Fruit fly (Drosophila melanogaster): Measurements from ENCODE around the gene CG15739.
A peak's percentile ranks its signal among the peaks of the same experiment; 100 is the strongest.

The CG15739 gene

DNA sequence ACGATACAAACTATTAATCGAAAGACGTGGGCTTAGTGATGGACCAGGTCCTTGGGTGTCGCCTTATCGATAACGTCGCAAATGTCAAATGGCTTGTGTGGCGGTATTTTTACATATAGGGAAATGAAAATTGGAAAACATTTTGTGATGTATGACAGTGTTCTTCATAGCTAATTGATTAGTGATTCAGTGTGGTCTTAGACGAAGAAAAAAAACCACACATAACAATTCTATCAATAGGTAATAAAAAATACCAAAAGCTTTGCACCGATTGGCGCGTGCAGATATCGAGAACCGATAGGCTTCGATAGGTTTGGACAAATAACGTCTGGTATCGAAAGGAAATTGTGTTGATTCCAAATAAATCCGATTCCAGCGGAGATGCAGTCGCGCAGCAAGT is 4.3 kb upstream of the CG15739 start, which contains the start of the genes Nrd1 and CG1847 (continued):
- TF ChIP-seq CG8290 (GFP tag; optimal IDR thresholded peaks at IDR 0.05) (peak; percentile 10), CG8290 (tag; optimal IDR thresholded peaks at IDR 0.05) (no peak), C15 (GFP tag; IDR thresholded peaks at IDR 0.05) (no peak), kay (GFP tag; optimal IDR thresholded peaks at IDR 0.05) (no peak), bab2 (GFP tag; optimal IDR thresholded peaks at IDR 0.05) (no peak), CG15269 (tag; optimal IDR thresholded peaks at IDR 0.05) (no peak), CG4404 (GFP tag; IDR thresholded peaks at IDR 0.05) (no peak), exex (tag; optimal IDR thresholded peaks at IDR 0.05) (no peak), onecut (GFP tag; IDR thresholded peaks at IDR 0.05) (no peak), HLH4C (GFP tag; IDR thresholded peaks at IDR 0.05; ENCODE audit: partially characterized antibody) (peak; percentile 95), CG7372 (GFP tag; IDR thresholded peaks at IDR 0.05) (no peak), CG12659 (GFP tag; optimal IDR thresholded peaks at IDR 0.05) (peak; percentile 57), tgo (GFP tag; IDR thresholded peaks at IDR 0.05) (no peak), CG18476 (GFP tag; optimal IDR thresholded peaks at IDR 0.05) (no peak), CG4360 (GFP tag; IDR thresholded peaks at IDR 0.05) (no peak), CG12744 (GFP tag; optimal IDR thresholded peaks at IDR 0.05) (no peak), CG18011 (GFP tag; optimal IDR thresholded peaks at IDR 0.05) (no peak), kni (GFP tag; optimal IDR thresholded peaks at IDR 0.05) (no peak), Ptx1 (GFP tag; IDR thresholded peaks at IDR 0.05) (no peak), bigmax (GFP tag; optimal IDR thresholded peaks at IDR 0.05) (no peak), CG2116 (GFP tag; optimal IDR thresholded peaks at IDR 0.05) (peak; percentile 82), Sox100B (GFP tag; optimal IDR thresholded peaks at IDR 0.05) (no peak), CG3065 (GFP tag; optimal IDR thresholded peaks at IDR 0.05) (no peak), CG18599 (GFP tag; optimal IDR thresholded peaks at IDR 0.05) (no peak), Tbp (GFP tag; optimal IDR thresholded peaks at IDR 0.05) (no peak), Dll (GFP tag; IDR thresholded peaks at IDR 0.05; ENCODE audit: partially characterized antibody) (peak; percentile 83; the same call in 3 of the 4 replicates), Trl (optimal IDR thresholded peaks at IDR 0.05) (no peak), Trl (GFP tag; optimal IDR thresholded peaks at IDR 0.05) (no peak), mam (GFP tag; optimal IDR thresholded peaks at IDR 0.05) (no peak), Bgb (GFP tag; IDR thresholded peaks at IDR 0.05; ENCODE audit: partially characterized antibody) (peak; percentile 77), CG34422 (GFP tag; IDR thresholded peaks at IDR 0.05) (peak; percentile 13; the same call in 1 of the 3 replicates), Antp (GFP tag; optimal IDR thresholded peaks at IDR 0.05) (no peak), Ets97D (GFP tag; optimal IDR thresholded peaks at IDR 0.05) (peak; percentile 17), CG8359 (GFP tag; optimal IDR thresholded peaks at IDR 0.05; ENCODE audit: borderline replicate concordance) (no peak), CG7786 (GFP tag; optimal IDR thresholded peaks at IDR 0.05) (no peak), CG13624 (GFP tag; optimal IDR thresholded peaks at IDR 0.05) (no peak), CG9817 (tag; optimal IDR thresholded peaks at IDR 0.05) (no peak), hb (GFP tag; IDR thresholded peaks at IDR 0.05; ENCODE audit: partially characterized antibody) (peak; percentile 84; the same call in 2 of the 3 replicates), CG17385 (GFP tag; optimal IDR thresholded peaks at IDR 0.05) (no peak), ssp (GFP tag; IDR thresholded peaks at IDR 0.05) (0 out of 2 replicates have a peak, but pooled peaks have one; percentile 20), CG6654 (GFP tag; optimal IDR thresholded peaks at IDR 0.05) (no peak), nau (GFP tag; optimal IDR thresholded peaks at IDR 0.05) (no peak), D19B (GFP tag; optimal IDR thresholded peaks at IDR 0.05) (no peak), CG14014 (GFP tag; IDR thresholded peaks at IDR 0.05) (no peak), Med (GFP tag) (peak; percentile 55), jing (GFP tag; optimal IDR thresholded peaks at IDR 0.05) (no peak), prd (optimal IDR thresholded peaks at IDR 0.05) (no peak), prd (GFP tag; IDR thresholded peaks at IDR 0.05) (no peak), CG8944 (GFP tag; optimal IDR thresholded peaks at IDR 0.05) (no peak), Poxn (GFP tag; IDR thresholded peaks at IDR 0.05) (no peak), Dip3 (GFP tag; optimal IDR thresholded peaks at IDR 0.05) (no peak), TFAM (GFP tag; optimal IDR thresholded peaks at IDR 0.05) (no peak), Sry-β (GFP tag; optimal IDR thresholded peaks at IDR 0.05) (no peak)

Data from whole organism, embryonic.